Worm (Caenorhabditis elegans) whole organism, L2 larva: ENCODE measurements around the gene srw-137.

ENCODE experiments used
- R02D3.7 ChIP-seq: fragments of 150-350 bp; optimal IDR thresholded peaks from 2 replicates; lab custom pipeline; 2014; ENCODE audit warnings: missing biosample characterization, missing genetic modification characterization
- alr-1 ChIP-seq: fragments of 150-350 bp; optimal IDR thresholded peaks from 2 replicates; lab custom pipeline; 2014; ENCODE audit warnings: missing biosample characterization, missing genetic modification characterization
- aly-2 ChIP-seq: fragments of 150-350 bp; optimal IDR thresholded peaks from 2 replicates; lab custom pipeline; 2014; ENCODE audit warnings: missing biosample characterization, missing genetic modification characterization
- ama-1 ChIP-seq: fragments of 150-350 bp; optimal IDR thresholded peaks from 2 replicates; lab custom pipeline; 2018; ENCODE audit warnings: inconsistent platforms
- ceh-82 ChIP-seq: fragments of 150-350 bp; optimal IDR thresholded peaks from 2 replicates; lab custom pipeline; 2014; ENCODE audit warnings: missing biosample characterization, missing genetic modification characterization
- dmd-4 ChIP-seq: sonication (generic microtip); optimal IDR thresholded peaks from 2 replicates; lab custom pipeline; 2017; ENCODE audit warnings: missing biosample characterization, missing genetic modification characterization
- mab-5 ChIP-seq: fragments of 150-350 bp; optimal IDR thresholded peaks from 2 replicates; lab custom pipeline; 2014; ENCODE audit warnings: missing biosample characterization, missing genetic modification characterization
- mdl-1 ChIP-seq, 2 experiments: fragments of 150-350 bp in 1 of 2; sonication (generic microtip) in 1 of 2; optimal IDR thresholded peaks; 2 replicates each; lab custom pipeline; 2017; ENCODE audit warnings: missing biosample characterization in 2 of 2, missing genetic modification characterization in 2 of 2
- nhr-11 ChIP-seq: fragments of 150-350 bp; optimal IDR thresholded peaks from 2 replicates; lab custom pipeline; 2014; ENCODE audit warnings: missing biosample characterization, missing genetic modification characterization
- nhr-23 ChIP-seq: fragments of 150-350 bp; optimal IDR thresholded peaks from 2 replicates; lab custom pipeline; 2014; ENCODE audit warnings: missing biosample characterization, missing genetic modification reagents, missing genetic modification characterization
- sma-9 ChIP-seq, 2 experiments: fragments of 150-350 bp in 1 of 2; sonication (generic microtip) in 1 of 2; optimal IDR thresholded peaks; 2 replicates each; lab custom pipeline; 2014 to 2016; ENCODE audit warnings: missing genetic modification characterization in 2 of 2, mild to moderate bottlenecking in 1 of 2, missing biosample characterization in 1 of 2, missing compliant biosample characterization in 1 of 2, missing genetic modification reagents in 1 of 2, moderate library complexity in 1 of 2
- unc-39 ChIP-seq: fragments of 150-350 bp; optimal IDR thresholded peaks from 2 replicates; lab custom pipeline; 2014; ENCODE audit warnings: missing biosample characterization, missing genetic modification characterization
- unc-62 ChIP-seq: fragments of 150-350 bp; optimal IDR thresholded peaks from 2 replicates; lab custom pipeline; 2014; ENCODE audit warnings: missing biosample characterization, missing genetic modification reagents, missing genetic modification characterization
- ztf-11 ChIP-seq: sonication (generic microtip); optimal IDR thresholded peaks from 2 replicates; lab custom pipeline; 2017; ENCODE audit warnings: missing biosample characterization, missing genetic modification characterization

DNA sequence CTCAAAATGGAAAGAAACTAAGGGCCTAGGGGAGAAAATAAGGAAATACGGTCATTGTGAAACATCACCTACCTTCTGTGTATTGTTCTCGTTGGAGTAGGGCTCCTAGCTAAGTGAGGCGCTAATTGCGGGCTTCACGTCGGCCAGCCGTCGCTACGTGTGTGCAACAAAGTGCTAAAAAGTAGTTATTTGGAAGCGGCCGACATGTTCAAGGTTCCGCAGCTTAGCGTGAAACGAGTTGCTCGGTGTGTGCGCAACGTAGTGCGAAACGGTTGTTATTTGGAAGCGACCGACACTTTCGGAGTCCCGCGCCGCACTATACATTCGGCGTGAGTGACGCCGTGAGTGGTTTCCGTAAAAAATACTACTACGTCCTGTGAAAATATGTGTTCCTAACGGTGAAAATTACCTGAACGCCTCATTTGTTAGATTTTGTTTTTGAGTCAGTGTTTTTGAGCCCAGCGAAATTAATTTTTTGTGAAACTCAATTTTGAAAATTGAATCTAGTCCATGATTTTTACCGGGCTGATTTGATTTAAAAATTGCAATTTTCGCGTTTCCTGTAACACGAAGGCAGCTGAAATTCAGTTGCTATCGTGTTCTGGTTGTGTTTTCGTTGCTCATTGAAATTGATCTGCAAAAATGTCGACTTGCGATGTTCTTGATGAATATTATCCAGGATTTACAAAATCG, 27.7 kb upstream of the srw-137 start, which contains the start of gene srw-129:
- TF ChIP-seq mab-5 (no peak), aly-2 (no peak), alr-1 (tag; lab: Kevin White, UChicago) (no peak), nhr-11 (no peak), mdl-1 (tag; optimal IDR thresholded peaks at IDR 0.05; lab: Kevin White, UChicago) (no peak), ceh-82 (no peak), unc-39 (no peak), ama-1 (lab: Kevin White, UChicago) (no peak), unc-62 (GFP tag; lab: Kevin White, UChicago) (no peak), R02D3.7 (tag; lab: Kevin White, UChicago) (no peak), ztf-11 (tag; lab: Kevin White, UChicago) (no peak), sma-9 (GFP tag; optimal IDR thresholded peaks at IDR 0.05; lab: Kevin White, UChicago) (no peak), sma-9 (tag; optimal IDR thresholded peaks at IDR 0.05; lab: Kevin White, UChicago) (no peak), dmd-4 (tag; lab: Kevin White, UChicago) (no peak), nhr-23 (tag; lab: Kevin White, UChicago) (no peak)
